Fruit fly (Drosophila melanogaster): ENCODE measurements around the gene HemK2.

HemK2 gene

DNA sequence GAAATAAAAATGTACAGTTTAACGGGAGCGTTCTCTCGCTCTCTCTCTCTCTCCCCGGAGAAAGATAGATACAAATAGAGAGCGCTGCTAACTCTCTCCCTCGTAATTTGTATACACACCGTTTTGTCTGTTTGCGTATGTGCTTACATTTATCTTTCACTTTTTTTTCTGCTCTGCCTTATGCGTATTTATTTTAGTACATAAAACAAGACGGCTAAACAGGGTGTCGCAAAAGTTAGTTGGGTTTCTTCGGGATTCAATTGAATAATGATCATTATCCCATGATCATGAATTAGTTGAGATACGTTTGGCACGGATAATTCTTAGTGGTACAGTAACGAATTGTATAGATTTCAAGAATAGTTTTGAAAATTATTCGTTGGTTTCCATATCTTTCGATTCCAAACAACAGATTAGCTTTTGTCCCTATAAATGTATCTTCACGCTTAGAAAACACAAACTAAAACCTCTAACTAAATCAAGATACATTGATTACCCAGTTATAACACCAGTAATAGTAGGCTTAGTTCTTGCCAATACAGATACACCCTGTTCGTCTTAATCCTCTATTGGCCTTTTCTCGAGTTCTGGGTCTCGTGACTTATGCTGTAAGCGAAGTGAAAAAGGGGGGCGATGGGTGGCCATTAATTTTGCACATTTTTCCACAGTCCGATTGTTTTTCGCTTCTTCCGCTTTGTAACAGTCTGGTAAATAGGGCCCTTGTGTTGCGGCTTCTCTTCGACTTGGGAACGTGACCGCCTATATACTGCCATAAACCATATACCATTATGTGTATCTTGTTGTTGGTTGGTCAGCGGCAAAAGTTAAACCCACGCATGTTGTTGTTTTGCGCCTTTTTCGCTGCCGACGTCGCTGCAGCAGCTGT lies 4.8 kb downstream of the HemK2 start (continued):
- no peak for TF ChIP-seq vri (GFP tag; optimal IDR thresholded peaks at IDR 0.05)
- peak; percentile 89 for TF ChIP-seq achi (GFP tag; optimal IDR thresholded peaks at IDR 0.05)
- TF ChIP-seq CG6276 (GFP tag; optimal IDR thresholded peaks at IDR 0.05): peak; percentile 95
- peak; percentile 83 for TF ChIP-seq CG6792 (GFP tag; optimal IDR thresholded peaks at IDR 0.05)
- TF ChIP-seq ss (GFP tag; optimal IDR thresholded peaks at IDR 0.05): peak; percentile 80 to 88
- TF ChIP-seq Hr38 (GFP tag; optimal IDR thresholded peaks at IDR 0.05): peak; percentile 23
- TF ChIP-seq acj6 (GFP tag; optimal IDR thresholded peaks at IDR 0.05): peak; percentile 87
- peak; percentile 68 for TF ChIP-seq Ets21C (GFP tag; optimal IDR thresholded peaks at IDR 0.05)
- peak; percentile 80 for TF ChIP-seq Blimp-1 (GFP tag; optimal IDR thresholded peaks at IDR 0.05)
- TF ChIP-seq cyc (GFP tag; optimal IDR thresholded peaks at IDR 0.05): peak; percentile 64

DNA sequence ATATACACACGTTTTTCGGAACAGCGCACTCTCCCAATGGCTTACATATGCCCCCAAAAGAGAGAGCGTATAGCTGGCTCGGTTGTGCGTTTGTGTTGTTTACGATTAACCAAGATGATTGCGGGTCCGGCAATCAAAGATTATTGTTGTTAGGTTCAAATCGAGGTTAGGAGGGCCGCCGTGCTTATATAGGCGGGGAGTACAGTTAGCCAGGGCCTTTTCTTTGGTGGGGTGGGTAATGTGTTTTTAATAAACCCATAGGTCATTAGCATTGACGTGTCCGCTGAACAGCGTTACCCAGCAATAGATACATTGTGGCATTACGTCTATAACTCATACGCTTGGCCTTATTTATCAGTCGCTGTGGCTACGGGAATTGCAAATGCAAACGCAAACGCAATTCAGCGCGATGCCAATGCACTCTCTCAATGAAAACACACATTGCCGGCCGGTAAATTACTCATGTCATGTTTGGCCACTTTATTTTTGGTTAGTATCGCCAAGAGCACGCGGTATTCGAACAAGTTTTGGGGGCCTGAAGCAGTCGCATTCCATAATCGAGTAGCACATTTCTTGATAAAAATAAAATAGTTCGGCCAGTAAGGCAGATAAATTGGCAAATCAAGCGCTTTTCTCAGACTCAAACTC lies 5.6 kb downstream of the HemK2 start:
- TF ChIP-seq vri (GFP tag; optimal IDR thresholded peaks at IDR 0.05): peak; percentile 40
- TF ChIP-seq Hr38 (GFP tag; optimal IDR thresholded peaks at IDR 0.05): no peak
- peak; percentile 62 for TF ChIP-seq svp (GFP tag)

DNA sequence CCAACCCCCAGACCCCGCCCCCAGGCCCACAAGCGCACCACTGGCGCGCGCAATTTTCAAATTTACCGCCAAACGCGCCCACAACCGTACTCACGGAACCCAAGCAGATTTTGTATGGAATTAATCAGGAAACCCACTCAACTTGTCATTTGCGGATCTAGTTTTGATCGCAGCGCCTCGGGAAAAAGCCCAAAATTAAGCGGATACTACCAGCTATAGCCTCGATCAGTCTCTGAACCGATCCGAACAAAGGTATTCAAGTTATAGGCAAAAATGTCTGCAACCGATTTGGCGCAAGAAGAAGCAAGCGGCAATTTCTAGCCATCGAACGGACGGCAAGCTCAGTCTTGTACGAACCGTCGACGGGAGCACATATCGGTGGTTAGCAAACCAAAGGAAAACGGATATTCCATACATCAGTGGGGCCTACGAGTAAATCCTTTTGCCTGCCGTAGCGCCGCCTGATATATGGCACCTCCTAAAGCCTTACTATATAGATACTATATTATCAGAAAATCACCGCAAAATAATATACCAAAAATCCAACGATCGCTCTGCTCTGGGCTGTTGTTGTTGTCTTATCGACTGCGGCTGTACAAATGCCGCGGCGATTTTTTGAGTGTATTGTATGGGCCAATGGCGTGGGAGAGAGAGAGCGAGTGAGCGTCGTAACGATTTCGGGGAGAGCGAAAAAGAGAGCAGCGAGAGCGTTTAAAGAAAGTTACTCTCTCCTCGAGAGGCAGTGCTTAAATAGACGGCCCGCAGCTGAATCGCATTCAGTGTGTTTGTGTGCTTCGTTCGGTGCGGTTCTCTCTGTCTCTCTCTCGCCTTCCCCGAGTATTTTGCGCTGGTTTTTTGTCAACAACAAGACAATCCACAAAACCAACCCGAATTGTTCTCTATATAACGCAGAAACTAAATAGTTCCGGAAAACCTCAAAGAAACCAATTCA lies 6.7 kb downstream of the HemK2 start, which contains the start of gene Pgk:
Gene Pgk (minus strand): TSS at position 609 of the 952 bp plus-strand sequence.
- TF ChIP-seq svp (GFP tag): peak; percentile 92
- peak; percentile 7 for TF ChIP-seq fd59A (GFP tag; optimal IDR thresholded peaks at IDR 0.05)
- TF ChIP-seq pdm3 (GFP tag; optimal IDR thresholded peaks at IDR 0.05): peak; percentile 48
- peak; percentile 46 for TF ChIP-seq dac (GFP tag; optimal IDR thresholded peaks at IDR 0.05)
- TF ChIP-seq CG8119 (GFP tag; IDR thresholded peaks at IDR 0.05): no peak
- TF ChIP-seq CG16779 (tag; optimal IDR thresholded peaks at IDR 0.05): peak; percentile 69
- TF ChIP-seq topi (GFP tag; optimal IDR thresholded peaks at IDR 0.05): peak; percentile 72
- peak; percentile 21 for TF ChIP-seq CG7368 (GFP tag; optimal IDR thresholded peaks at IDR 0.05)
- peak; percentile 80 for TF ChIP-seq Sox102F (GFP tag; optimal IDR thresholded peaks at IDR 0.05)
- TF ChIP-seq Ets96B (tag; optimal IDR thresholded peaks at IDR 0.05): peak; percentile 24
- no peak for TF ChIP-seq Blimp-1 (GFP tag; optimal IDR thresholded peaks at IDR 0.05)
- TF ChIP-seq CG32006 (GFP tag; optimal IDR thresholded peaks at IDR 0.05): peak; percentile 48
- peak; percentile 49 for TF ChIP-seq net (GFP tag; optimal IDR thresholded peaks at IDR 0.05)
- TF ChIP-seq CG10631 (GFP tag; optimal IDR thresholded peaks at IDR 0.05): peak; percentile 38
- TF ChIP-seq ss (GFP tag; optimal IDR thresholded peaks at IDR 0.05): peak; percentile 67 to 70
- no peak for TF ChIP-seq CG15336 (GFP tag; IDR thresholded peaks at IDR 0.05)
- TF ChIP-seq Gug (GFP tag; IDR thresholded peaks at IDR 0.05): no peak
- peak; percentile 71 for TF ChIP-seq Sox14 (GFP tag; optimal IDR thresholded peaks at IDR 0.05)
- peak; percentile 48 for TF ChIP-seq achi (GFP tag; optimal IDR thresholded peaks at IDR 0.05)
- TF ChIP-seq dsx (GFP tag; optimal IDR thresholded peaks at IDR 0.05; ENCODE audit: poor library complexity, severe bottlenecking): peak; percentile 34
- no peak for TF ChIP-seq CG11294 (GFP tag; IDR thresholded peaks at IDR 0.05)
- peak; percentile 18 for TF ChIP-seq CG8319 (GFP tag; optimal IDR thresholded peaks at IDR 0.05)
- peak; percentile 78 for TF ChIP-seq CG9139 (GFP tag; optimal IDR thresholded peaks at IDR 0.05)
- peak; percentile 59 for TF ChIP-seq Ets21C (GFP tag; optimal IDR thresholded peaks at IDR 0.05)
- TF ChIP-seq CG11902 (GFP tag; optimal IDR thresholded peaks at IDR 0.05): no peak
- peak; percentile 52 for TF ChIP-seq CG3032 (tag; optimal IDR thresholded peaks at IDR 0.05)
- TF ChIP-seq Sox15 (GFP tag; optimal IDR thresholded peaks at IDR 0.05): no peak
- TF ChIP-seq CG6276 (GFP tag; optimal IDR thresholded peaks at IDR 0.05): peak; percentile 75
- TF ChIP-seq esn (GFP tag; optimal IDR thresholded peaks at IDR 0.05): peak; percentile 74
- peak; percentile 82 for TF ChIP-seq Lpt (GFP tag; optimal IDR thresholded peaks at IDR 0.05)
- TF ChIP-seq lz (GFP tag; optimal IDR thresholded peaks at IDR 0.05): peak; percentile 38
- no peak for TF ChIP-seq eg (GFP tag; IDR thresholded peaks at IDR 0.05)
- TF ChIP-seq CG1621 (tag; optimal IDR thresholded peaks at IDR 0.05): peak; percentile 61
- peak; percentile 32 for TF ChIP-seq CG31627 (GFP tag; optimal IDR thresholded peaks at IDR 0.05)
- TF ChIP-seq fkh (GFP tag; optimal IDR thresholded peaks at IDR 0.05): peak; percentile 58
- peak; percentile 41 for TF ChIP-seq spab (GFP tag; optimal IDR thresholded peaks at IDR 0.05)
- peak; percentile 91 for TF ChIP-seq Eip78C (GFP tag)

Measured in whole organism, prepupa.